Worm (Caenorhabditis elegans): ENCODE results near the gene lmd-5.
A peak's percentile ranks its signal among the peaks of the same experiment; 100 is the strongest.

lmd-5 gene

DNA sequence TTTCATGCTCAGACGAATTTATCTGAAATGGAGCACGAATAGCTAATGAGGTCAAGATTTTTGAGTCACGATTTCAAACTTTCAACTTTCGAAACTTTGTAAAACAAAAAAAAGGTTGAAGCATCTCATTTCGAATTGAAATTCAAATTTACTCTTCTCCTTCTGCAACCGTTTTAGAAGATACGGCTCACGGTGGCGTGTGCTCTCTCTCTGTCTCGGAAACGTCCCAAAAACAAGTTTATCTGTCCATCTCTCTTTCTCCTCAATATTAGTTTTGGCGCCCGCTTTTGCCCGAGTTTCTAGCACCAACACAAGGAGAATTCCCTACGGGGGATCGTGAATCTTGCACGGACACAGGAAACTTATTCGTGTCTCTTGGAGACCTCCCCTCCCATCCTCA, 13.1 kb upstream of the lmd-5 start:
- TF ChIP-seq ceh-27 (GFP tag; optimal IDR thresholded peaks at IDR 0.05) (no peak), Y56A3A.18 (GFP tag; IDR thresholded peaks at IDR 0.05) (no peak), C17E4.6 (GFP tag; IDR thresholded peaks at IDR 0.05) (no peak), sdz-38 (tag; optimal IDR thresholded peaks at IDR 0.05) (no peak)

DNA sequence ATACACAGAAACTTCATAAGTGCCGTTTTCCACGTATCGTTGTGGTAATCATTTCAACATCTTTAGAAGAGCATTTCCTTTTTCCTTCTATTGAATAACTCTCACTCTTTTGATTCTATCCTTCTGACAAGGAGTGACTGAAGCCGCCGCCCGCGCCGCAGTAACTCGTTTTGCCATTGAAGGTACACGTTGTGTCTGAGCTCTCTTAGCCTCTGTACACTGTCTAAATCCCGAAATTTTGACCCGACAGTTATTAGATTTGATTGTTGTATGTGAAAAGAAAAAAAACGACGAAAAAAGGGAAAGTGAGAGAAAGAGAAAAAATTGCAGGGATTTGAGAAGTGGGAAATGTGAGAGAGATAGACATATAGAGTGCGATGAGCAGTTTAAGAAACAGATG, 12.2 kb upstream of the lmd-5 start:
- TF ChIP-seq rpc-1 (optimal IDR thresholded peaks at IDR 0.05) (no peak), rpc-1 (tag; optimal IDR thresholded peaks at IDR 0.05) (no peak), ztf-26 (tag; optimal IDR thresholded peaks at IDR 0.05) (no peak), ceh-40 (GFP tag; IDR thresholded peaks at IDR 0.05) (no peak), egrh-3 (GFP tag; IDR thresholded peaks at IDR 0.05) (no peak), Y53G8AR.9 (GFP tag; conservative IDR thresholded peaks at IDR 0.05) (no peak), F37B4.10 (GFP tag; IDR thresholded peaks at IDR 0.05) (no peak), mel-28 (tag; optimal IDR thresholded peaks at IDR 0.05; ENCODE audit: borderline replicate concordance) (no peak)

DNA sequence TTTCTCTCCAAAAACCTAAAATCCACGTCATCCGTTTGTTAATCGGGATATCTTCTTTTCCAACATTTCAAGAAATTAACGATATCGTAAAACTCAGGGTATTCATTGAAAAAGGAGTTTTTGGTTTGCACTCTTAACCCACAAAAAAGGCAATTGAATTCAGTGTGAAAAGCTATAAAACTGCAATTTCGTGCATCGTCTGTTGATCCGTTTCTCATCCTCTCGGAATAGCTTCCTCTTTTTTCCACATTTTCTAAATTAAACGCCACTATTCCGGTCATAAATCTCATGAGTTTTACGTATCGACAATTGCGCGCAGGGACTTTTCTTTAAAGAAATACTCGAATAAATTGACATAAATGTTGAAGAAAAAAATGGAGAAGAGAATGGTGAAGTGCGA, 11.2 kb upstream of the lmd-5 start:
- TF ChIP-seq ceh-27 (GFP tag; optimal IDR thresholded peaks at IDR 0.05) (peak; percentile 45), ztf-22 (GFP tag; optimal IDR thresholded peaks at IDR 0.05) (no peak)

- TF ChIP-seq nhr-27 (tag; optimal IDR thresholded peaks at IDR 0.05) (no peak), K11D2.4 (GFP tag; IDR thresholded peaks at IDR 0.05) (no peak)
Measured at ce11 chrV:7118796-7119195, 4.7 kb upstream of the lmd-5 start, which contains the start of gene srx-33. Gene srx-33, minus strand, starts transcription at chrV:7118896.

DNA sequence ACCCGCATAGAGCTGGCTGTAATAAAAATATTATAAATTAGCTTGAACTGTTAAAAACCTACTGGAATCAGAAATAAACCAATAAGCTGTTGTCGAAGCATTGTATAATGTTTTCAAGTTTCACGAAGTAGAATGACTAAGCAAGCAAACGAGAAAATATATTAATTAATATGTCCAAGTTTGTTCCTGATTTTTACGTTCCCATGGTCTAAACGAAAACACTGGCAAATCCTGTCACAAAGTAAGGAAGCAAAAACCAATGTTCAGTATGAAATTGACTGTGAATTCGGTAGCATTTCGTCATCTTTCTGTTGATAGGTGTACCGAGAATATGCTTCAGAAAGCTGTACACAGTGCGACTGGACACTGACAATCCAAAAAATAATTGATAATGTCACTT, 3.3 kb upstream of the lmd-5 start, which contains the start of gene srx-34:
Gene srx-34 (minus strand): TSS at position 101 of the 400 bp plus-strand sequence.
- TF ChIP-seq akir-1 (GFP tag; optimal IDR thresholded peaks at IDR 0.05) (no peak), nhr-120 (GFP tag; IDR thresholded peaks at IDR 0.05) (no peak), cebp-1 (GFP tag; IDR thresholded peaks at IDR 0.05) (no peak), cebp-1 (tag; optimal IDR thresholded peaks at IDR 0.05) (no peak), B0035.1 (tag; optimal IDR thresholded peaks at IDR 0.05) (no peak), K11D2.4 (GFP tag; IDR thresholded peaks at IDR 0.05) (no peak), egl-44 (GFP tag; IDR thresholded peaks at IDR 0.05) (no peak), him-1 (tag; optimal IDR thresholded peaks at IDR 0.05) (no peak), hlh-12 (tag; optimal IDR thresholded peaks at IDR 0.05) (no peak), C17E4.6 (GFP tag; IDR thresholded peaks at IDR 0.05) (no peak), hsf-1 (GFP tag; IDR thresholded peaks at IDR 0.05) (no peak), let-607 (tag; optimal IDR thresholded peaks at IDR 0.05) (no peak)

ce11 chrV:7123979-7124378, 521 bp downstream of the lmd-5 start:
- no peak for TF ChIP-seq ceh-27 (GFP tag; optimal IDR thresholded peaks at IDR 0.05)

- TF ChIP-seq nfya-2 (GFP tag; IDR thresholded peaks at IDR 0.05) (no peak), hmg-20 (GFP tag; IDR thresholded peaks at IDR 0.05) (no peak), sdz-38 (tag; optimal IDR thresholded peaks at IDR 0.05) (no peak), egl-18 (GFP tag; IDR thresholded peaks at IDR 0.05) (no peak), repo-1 (tag; optimal IDR thresholded peaks at IDR 0.05) (no peak), unc-130 (GFP tag; optimal IDR thresholded peaks at IDR 0.05) (no peak), madf-6 (GFP tag; IDR thresholded peaks at IDR 0.05) (no peak), hsf-1 (GFP tag; IDR thresholded peaks at IDR 0.05) (no peak), lin-26 (GFP tag; IDR thresholded peaks at IDR 0.05) (no peak), nhr-90 (tag; optimal IDR thresholded peaks at IDR 0.05) (no peak), nfyb-1 (GFP tag; IDR thresholded peaks at IDR 0.05) (no peak), ceh-58 (GFP tag; IDR thresholded peaks at IDR 0.05) (no peak), cebp-1 (GFP tag; IDR thresholded peaks at IDR 0.05) (no peak), cebp-1 (tag; optimal IDR thresholded peaks at IDR 0.05) (no peak), rcor-1 (GFP tag; IDR thresholded peaks at IDR 0.05) (no peak), Y53G8AR.9 (GFP tag; conservative IDR thresholded peaks at IDR 0.05) (no peak), ama-1 (optimal IDR thresholded peaks at IDR 0.05) (no peak), ama-1 (GFP tag; optimal IDR thresholded peaks at IDR 0.05) (no peak)
Measured at ce11 chrV:7129460-7129859, 6.0 kb downstream of the lmd-5 start, which contains the start of gene T01C4.8. Gene T01C4.8, minus strand, starts transcription at chrV:7129560.
